Worm (Caenorhabditis elegans): Measurements from ENCODE around the gene str-125.

ce11 chrV:17044500-17044899 is 31.3 kb downstream of the str-125 start, which contains the start of gene F28B1.2:
- no peak for TF ChIP-seq dmd-6 (GFP tag; IDR thresholded peaks at IDR 0.05)
- TF ChIP-seq nhr-11 (tag; optimal IDR thresholded peaks at IDR 0.05), result no peak
- no peak for TF ChIP-seq ceh-82 (tag; optimal IDR thresholded peaks at IDR 0.05)
- TF ChIP-seq daf-12 (tag; optimal IDR thresholded peaks at IDR 0.05), result no peak
- no peak for TF ChIP-seq snpc-4 (tag; optimal IDR thresholded peaks at IDR 0.05)
- TF ChIP-seq lin-29 (GFP tag; IDR thresholded peaks at IDR 0.05), result no peak
- no peak for TF ChIP-seq fkh-10 (GFP tag; optimal IDR thresholded peaks at IDR 0.05)
- no peak for TF ChIP-seq ceh-62 (tag; optimal IDR thresholded peaks at IDR 0.05)
- no peak for TF ChIP-seq unc-39 (tag; optimal IDR thresholded peaks at IDR 0.05)
- no peak for TF ChIP-seq hlh-30 (tag; optimal IDR thresholded peaks at IDR 0.05; ENCODE audit: insufficient read depth)
- TF ChIP-seq ztf-11 (tag; optimal IDR thresholded peaks at IDR 0.05), result no peak
- no peak for TF ChIP-seq lsy-2 (tag; optimal IDR thresholded peaks at IDR 0.05)

All from whole organism, L4 larva.